Fruit fly (Drosophila melanogaster): Measurements from ENCODE around the gene CG14628.

CG14628 gene

dm6 chrX:1145344-1145743, at the start of gene CG14628:
Gene CG14628, plus strand, starts transcription at chrX:1145644.
- TF ChIP-seq CG17801 (GFP tag; optimal IDR thresholded peaks at IDR 0.05; ENCODE audit: partially characterized antibody), result no peak

dm6 chrX:1099643-1100042, 45.8 kb upstream of the CG14628 start:
- no peak for TF ChIP-seq CG17801 (GFP tag; optimal IDR thresholded peaks at IDR 0.05; ENCODE audit: partially characterized antibody)

dm6 chrX:1103833-1104232, 41.6 kb upstream of the CG14628 start:
- no peak for TF ChIP-seq CG17801 (GFP tag; optimal IDR thresholded peaks at IDR 0.05; ENCODE audit: partially characterized antibody)

dm6 chrX:1107552-1107951, 37.9 kb upstream of the CG14628 start:
- TF ChIP-seq CG17801 (GFP tag; optimal IDR thresholded peaks at IDR 0.05; ENCODE audit: partially characterized antibody), result no peak

- no peak for TF ChIP-seq CG17801 (GFP tag; optimal IDR thresholded peaks at IDR 0.05; ENCODE audit: partially characterized antibody)
Observed at dm6 chrX:1109302-1109701, 36.1 kb upstream of the CG14628 start.

dm6 chrX:1110185-1110584, 35.3 kb upstream of the CG14628 start:
- no peak for TF ChIP-seq CG17801 (GFP tag; optimal IDR thresholded peaks at IDR 0.05; ENCODE audit: partially characterized antibody)

dm6 chrX:1119174-1119573, 26.3 kb upstream of the CG14628 start:
- TF ChIP-seq CG17801 (GFP tag; optimal IDR thresholded peaks at IDR 0.05; ENCODE audit: partially characterized antibody), result no peak

dm6 chrX:1120394-1120793, 25.1 kb upstream of the CG14628 start:
- TF ChIP-seq CG17801 (GFP tag; optimal IDR thresholded peaks at IDR 0.05; ENCODE audit: partially characterized antibody), result no peak

dm6 chrX:1120896-1121295, 24.5 kb upstream of the CG14628 start:
- no peak for TF ChIP-seq CG17801 (GFP tag; optimal IDR thresholded peaks at IDR 0.05; ENCODE audit: partially characterized antibody)

dm6 chrX:1123381-1123780, 22.1 kb upstream of the CG14628 start:
- TF ChIP-seq CG17801 (GFP tag; optimal IDR thresholded peaks at IDR 0.05; ENCODE audit: partially characterized antibody), result no peak

- peak; percentile 43 for TF ChIP-seq CG17801 (GFP tag; optimal IDR thresholded peaks at IDR 0.05; ENCODE audit: partially characterized antibody)
Observed at dm6 chrX:1129575-1130281, 15.7 kb upstream of the CG14628 start.

dm6 chrX:1134053-1135005, 11.1 kb upstream of the CG14628 start, which contains the start of gene CG3655:
Gene CG3655, minus strand, starts transcription at chrX:1134896.
- peak; percentile 13 for TF ChIP-seq CG17801 (GFP tag; optimal IDR thresholded peaks at IDR 0.05; ENCODE audit: partially characterized antibody)

dm6 chrX:1135006-1135376, 10.5 kb upstream of the CG14628 start:
- TF ChIP-seq CG17801 (GFP tag; optimal IDR thresholded peaks at IDR 0.05; ENCODE audit: partially characterized antibody), result no peak

- TF ChIP-seq CG17801 (GFP tag; optimal IDR thresholded peaks at IDR 0.05; ENCODE audit: partially characterized antibody), result no peak
Observed at dm6 chrX:1142567-1143347, 2.7 kb upstream of the CG14628 start.

dm6 chrX:1161913-1162439, 16.5 kb downstream of the CG14628 start, which contains the start of gene eIF4E7:
Gene eIF4E7, minus strand, starts transcription at chrX:1162389.
- no peak for TF ChIP-seq CG17801 (GFP tag; optimal IDR thresholded peaks at IDR 0.05; ENCODE audit: partially characterized antibody)
